Fruit fly (Drosophila melanogaster): ENCODE measurements around the gene NimC4.

Gene NimC4

DNA sequence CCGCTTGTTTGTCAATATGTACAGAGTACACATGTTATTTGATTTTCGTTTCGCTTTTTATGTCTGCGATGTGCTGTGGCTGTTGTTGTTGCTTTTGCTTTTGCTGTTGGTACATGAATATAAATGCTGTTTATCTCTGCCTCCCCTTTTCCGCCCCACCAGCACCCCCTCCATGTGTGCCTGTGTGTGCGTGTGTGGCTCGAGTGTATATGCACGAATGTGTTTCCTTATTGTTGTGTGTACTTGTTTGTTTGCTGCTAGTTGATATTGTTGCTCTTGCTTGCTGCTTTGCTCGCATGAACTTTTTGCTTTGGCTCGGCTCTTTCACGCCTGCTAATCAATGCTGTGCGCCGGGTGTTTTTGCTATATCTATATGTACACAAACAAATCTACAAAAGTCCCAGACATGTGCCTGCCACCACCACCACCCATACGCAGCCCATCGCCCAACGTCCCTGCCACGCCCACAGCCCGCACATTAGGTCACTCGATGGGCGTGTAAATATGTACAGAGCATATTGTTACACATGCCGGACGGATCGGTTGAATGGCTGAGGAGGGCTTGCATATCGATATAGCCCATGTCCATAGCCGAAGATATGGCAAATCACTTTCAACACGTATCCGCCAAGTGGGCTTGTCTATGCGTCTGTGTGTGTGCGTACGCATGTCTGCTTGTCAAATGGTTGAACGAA, 23.2 kb upstream of the NimC4 start (continued):
- no peak for TF ChIP-seq lov (optimal IDR thresholded peaks at IDR 0.05)
- TF ChIP-seq lov (GFP tag; IDR thresholded peaks at IDR 0.05): peak; percentile 99
- TF ChIP-seq inv (GFP tag; IDR thresholded peaks at IDR 0.05; ENCODE audit: partially characterized antibody): no peak
- TF ChIP-seq CG7745 (tag; optimal IDR thresholded peaks at IDR 0.05): peak; percentile 99
- peak; percentile 95 for TF ChIP-seq gt (GFP tag; IDR thresholded peaks at IDR 0.05)
- peak; percentile 22 to 99 for TF ChIP-seq bsh (GFP tag; optimal IDR thresholded peaks at IDR 0.05)
- peak; percentile 100 for TF ChIP-seq BtbVII (GFP tag; optimal IDR thresholded peaks at IDR 0.05)
- peak; percentile 87 for TF ChIP-seq Adf1 (GFP tag; IDR thresholded peaks at IDR 0.05)
- peak; percentile 97 for TF ChIP-seq pum (GFP tag; optimal IDR thresholded peaks at IDR 0.05)
- peak; percentile 97 for TF ChIP-seq Mrtf (GFP tag; IDR thresholded peaks at IDR 0.05)
- TF ChIP-seq CHES-1-like (GFP tag; optimal IDR thresholded peaks at IDR 0.05): peak; percentile 100
- peak; percentile 99 for TF ChIP-seq Jarid2 (GFP tag; optimal IDR thresholded peaks at IDR 0.05)
- peak; percentile 99 for TF ChIP-seq CG16863 (GFP tag; optimal IDR thresholded peaks at IDR 0.05)
- no peak for TF ChIP-seq hkb (optimal IDR thresholded peaks at IDR 0.05)
- peak; percentile 99 for TF ChIP-seq hkb (GFP tag; IDR thresholded peaks at IDR 0.05)
- peak; percentile 99 for TF ChIP-seq gcm2 (GFP tag; optimal IDR thresholded peaks at IDR 0.05)
- TF ChIP-seq ATbp (GFP tag; optimal IDR thresholded peaks at IDR 0.05): peak; percentile 100
- peak; percentile 92 for TF ChIP-seq CG10979 (tag; optimal IDR thresholded peaks at IDR 0.05)
- TF ChIP-seq CrebB (tag; optimal IDR thresholded peaks at IDR 0.05): peak; percentile 100
- TF ChIP-seq Gsc (GFP tag; IDR thresholded peaks at IDR 0.05): peak; percentile 60; the same call in 1 of the 2 replicates
- peak; percentile 99 for TF ChIP-seq CG3281 (GFP tag; optimal IDR thresholded peaks at IDR 0.05)
- TF ChIP-seq CG12104 (GFP tag; optimal IDR thresholded peaks at IDR 0.05): peak; percentile 100
- peak; percentile 98 for TF ChIP-seq CG1024 (GFP tag; IDR thresholded peaks at IDR 0.05)
- peak; percentile 98 for TF ChIP-seq CG31388 (GFP tag; optimal IDR thresholded peaks at IDR 0.05)
- TF ChIP-seq CG7271 (tag; optimal IDR thresholded peaks at IDR 0.05): peak; percentile 99
- peak; percentile 91 for TF ChIP-seq z (GFP tag; IDR thresholded peaks at IDR 0.05)
- TF ChIP-seq CG15073 (GFP tag; optimal IDR thresholded peaks at IDR 0.05): peak; percentile 91
- TF ChIP-seq Dref (GFP tag; IDR thresholded peaks at IDR 0.05): peak; percentile 51; the same call in 1 of the 2 replicates
- peak; percentile 97 for TF ChIP-seq sima (GFP tag; optimal IDR thresholded peaks at IDR 0.05)
- TF ChIP-seq MBD-R2 (GFP tag; IDR thresholded peaks at IDR 0.05): peak; percentile 96
- peak; percentile 97 for TF ChIP-seq CG14441 (GFP tag; IDR thresholded peaks at IDR 0.05)
- TF ChIP-seq Atf6 (GFP tag; IDR thresholded peaks at IDR 0.05): peak; percentile 99
- TF ChIP-seq CG18599 (GFP tag; optimal IDR thresholded peaks at IDR 0.05): peak; percentile 100
- peak; percentile 99 for TF ChIP-seq oc (tag; optimal IDR thresholded peaks at IDR 0.05)
- peak; percentile 3 for TF ChIP-seq corto (GFP tag; optimal IDR thresholded peaks at IDR 0.05)
- peak; percentile 100 for TF ChIP-seq CG2202 (tag; optimal IDR thresholded peaks at IDR 0.05)
- TF ChIP-seq CG6683 (GFP tag; optimal IDR thresholded peaks at IDR 0.05): peak; percentile 99
- TF ChIP-seq Dbx (GFP tag; IDR thresholded peaks at IDR 0.05): peak; percentile 99
- peak; percentile 100 for TF ChIP-seq odd (GFP tag; optimal IDR thresholded peaks at IDR 0.05)
- TF ChIP-seq lbe (GFP tag; optimal IDR thresholded peaks at IDR 0.05): peak; percentile 93
- peak; percentile 97 for TF ChIP-seq CG17612 (GFP tag; IDR thresholded peaks at IDR 0.05)
- peak; percentile 95 for TF ChIP-seq CG10366 (GFP tag; IDR thresholded peaks at IDR 0.05)
- TF ChIP-seq wor (GFP tag; IDR thresholded peaks at IDR 0.05): peak; percentile 92
- TF ChIP-seq run (tag; optimal IDR thresholded peaks at IDR 0.05): peak; percentile 98
- no peak for TF ChIP-seq CG6791 (GFP tag; IDR thresholded peaks at IDR 0.05; ENCODE audit: partially characterized antibody)
- peak; percentile 100 for TF ChIP-seq Sox100B (GFP tag; optimal IDR thresholded peaks at IDR 0.05)
- TF ChIP-seq Doc3 (GFP tag; IDR thresholded peaks at IDR 0.05; ENCODE audit: partially characterized antibody): no peak
- peak; percentile 99 for TF ChIP-seq CG6765 (GFP tag; optimal IDR thresholded peaks at IDR 0.05)
- TF ChIP-seq Hand (GFP tag; optimal IDR thresholded peaks at IDR 0.05): peak; percentile 98
- TF ChIP-seq gro (GFP tag; optimal IDR thresholded peaks at IDR 0.05): peak; percentile 98
